Fruit fly (Drosophila melanogaster): ENCODE data around the gene CG7920.

CG7920 gene

dm6 chr3R:30061154-30061482 is 46.0 kb upstream of the CG7920 start (continued):
- TF ChIP-seq hb (GFP tag; IDR thresholded peaks at IDR 0.05; ENCODE audit: partially characterized antibody) (no peak), Elba2 (GFP tag; optimal IDR thresholded peaks at IDR 0.05) (no peak), CkIIα-i1 (GFP tag; IDR thresholded peaks at IDR 0.05) (no peak), Oli (tag; optimal IDR thresholded peaks at IDR 0.05) (peak; percentile 73), Rx (GFP tag; IDR thresholded peaks at IDR 0.05) (peak; percentile 91), Bgb (GFP tag; IDR thresholded peaks at IDR 0.05; ENCODE audit: partially characterized antibody) (no peak), CG16813 (GFP tag; IDR thresholded peaks at IDR 0.05; ENCODE audit: partially characterized antibody) (no peak), schlank (tag; optimal IDR thresholded peaks at IDR 0.05) (no peak), CG14014 (GFP tag; IDR thresholded peaks at IDR 0.05) (peak; percentile 92), CG11560 (tag; IDR thresholded peaks at IDR 0.05) (0 out of 3 replicates have a peak, but pooled peaks have one; percentile 23), CG18262 (tag; optimal IDR thresholded peaks at IDR 0.05) (peak; percentile 85), jigr1 (GFP tag; IDR thresholded peaks at IDR 0.05) (peak; percentile 75), Doc2 (GFP tag; IDR thresholded peaks at IDR 0.05) (peak; percentile 56), Ssrp (tag; optimal IDR thresholded peaks at IDR 0.05) (peak; percentile 72), Kr (GFP tag; optimal IDR thresholded peaks at IDR 0.05) (no peak), CG31365 (tag; optimal IDR thresholded peaks at IDR 0.05) (peak; percentile 63), CG34376 (GFP tag; optimal IDR thresholded peaks at IDR 0.05) (peak; percentile 37), aop (GFP tag; IDR thresholded peaks at IDR 0.05) (peak; percentile 73), Bteb2 (GFP tag; optimal IDR thresholded peaks at IDR 0.05) (peak; percentile 17), pan (optimal IDR thresholded peaks at IDR 0.05) (no peak), pan (GFP tag; optimal IDR thresholded peaks at IDR 0.05 in 1 of 2, IDR thresholded peaks at IDR 0.05 in 1 of 2) (peak in 1 of 2 experiments; percentile 95), da (GFP tag; optimal IDR thresholded peaks at IDR 0.05) (no peak), Optix (GFP tag; IDR thresholded peaks at IDR 0.05) (peak; percentile 85), unpg (GFP tag; optimal IDR thresholded peaks at IDR 0.05) (peak; percentile 92), otp (GFP tag; IDR thresholded peaks at IDR 0.05) (peak; percentile 93), CG13123 (GFP tag; optimal IDR thresholded peaks at IDR 0.05) (peak; percentile 17), btn (GFP tag; optimal IDR thresholded peaks at IDR 0.05) (peak; percentile 77), CG6683 (GFP tag; optimal IDR thresholded peaks at IDR 0.05) (peak; percentile 71), sqz (GFP tag; optimal IDR thresholded peaks at IDR 0.05) (peak; percentile 75), fd3F (GFP tag; optimal IDR thresholded peaks at IDR 0.05) (peak; percentile 52), psq (GFP tag; optimal IDR thresholded peaks at IDR 0.05) (peak; percentile 5), bbx (GFP tag; IDR thresholded peaks at IDR 0.05; ENCODE audit: partially characterized antibody) (no peak), eyg (GFP tag; optimal IDR thresholded peaks at IDR 0.05) (peak; percentile 69), Blimp-1 (GFP tag; optimal IDR thresholded peaks at IDR 0.05) (peak; percentile 95), CG32767 (GFP tag; IDR thresholded peaks at IDR 0.05) (peak; percentile 72), HmgD (GFP tag; optimal IDR thresholded peaks at IDR 0.05) (peak; percentile 58), CG4328 (GFP tag; optimal IDR thresholded peaks at IDR 0.05) (peak; percentile 62), hth (optimal IDR thresholded peaks at IDR 0.05) (no peak), twi (tag; optimal IDR thresholded peaks at IDR 0.05) (no peak), zfh2 (GFP tag; optimal IDR thresholded peaks at IDR 0.05) (peak; percentile 38), sug (tag; optimal IDR thresholded peaks at IDR 0.05) (peak; percentile 69), CG8089 (GFP tag; optimal IDR thresholded peaks at IDR 0.05) (peak; percentile 71), salm (tag; optimal IDR thresholded peaks at IDR 0.05) (peak; percentile 79), Usf (GFP tag; optimal IDR thresholded peaks at IDR 0.05) (no peak), CG3726 (GFP tag; IDR thresholded peaks at IDR 0.05) (peak; percentile 85; the same call in 1 of the 3 replicates), CG12391 (tag; optimal IDR thresholded peaks at IDR 0.05) (peak; percentile 80), CG8290 (GFP tag; optimal IDR thresholded peaks at IDR 0.05) (peak; percentile 85), CG8290 (tag; optimal IDR thresholded peaks at IDR 0.05) (peak in 1 of 2 experiments; percentile 77), Taf1 (GFP tag; IDR thresholded peaks at IDR 0.05) (0 out of 2 replicates have a peak, but pooled peaks have one; percentile 17), lilli (GFP tag; optimal IDR thresholded peaks at IDR 0.05) (peak; percentile 45), CG1647 (GFP tag; optimal IDR thresholded peaks at IDR 0.05) (peak; percentile 78), Nf-YA (GFP tag; IDR thresholded peaks at IDR 0.05) (peak; percentile 93)
